Fruit fly (Drosophila melanogaster): ENCODE measurements around the gene Grl40a.

Grl40a gene

DNA sequence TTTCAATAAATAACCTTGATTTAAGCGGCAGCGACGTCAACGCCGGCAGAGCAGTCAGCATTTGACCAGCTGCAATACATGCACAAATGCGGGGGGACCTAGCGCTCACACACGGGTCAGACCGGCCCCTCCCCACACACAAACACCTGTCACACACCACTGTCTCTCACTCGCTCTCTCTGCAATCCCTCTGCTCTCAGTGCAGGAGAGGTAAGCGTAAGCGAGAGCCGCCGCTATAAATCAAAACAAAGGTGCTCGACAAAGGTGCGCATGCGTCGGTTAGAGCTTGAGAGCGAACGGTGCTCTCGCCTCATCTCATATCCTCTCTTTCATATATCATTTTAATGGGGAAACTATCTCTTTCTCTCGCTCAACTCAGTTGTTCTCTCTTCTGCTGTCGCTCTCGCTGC, 18.8 kb upstream of the Grl40a start, which contains the start of gene tio (continued):
- TF ChIP-seq Six4 (GFP tag; optimal IDR thresholded peaks at IDR 0.05): no peak
- no peak for TF ChIP-seq gce (GFP tag; IDR thresholded peaks at IDR 0.05)
- TF ChIP-seq Max (GFP tag; optimal IDR thresholded peaks at IDR 0.05): no peak
- TF ChIP-seq luna (GFP tag; optimal IDR thresholded peaks at IDR 0.05): no peak
- TF ChIP-seq Med (GFP tag): peak; percentile 83
- TF ChIP-seq CG32767 (GFP tag; IDR thresholded peaks at IDR 0.05): 0 out of 2 replicates have a peak, but pooled peaks have one; percentile 18
- peak; percentile 99 to 100 for TF ChIP-seq Trl (optimal IDR thresholded peaks at IDR 0.05)
- peak; percentile 84 for TF ChIP-seq Trl (GFP tag; optimal IDR thresholded peaks at IDR 0.05)
- TF ChIP-seq CG32532 (GFP tag; IDR thresholded peaks at IDR 0.05): peak; percentile 51; the same call in 1 of the 2 replicates
- no peak for TF ChIP-seq Kr (GFP tag; optimal IDR thresholded peaks at IDR 0.05)
- no peak for TF ChIP-seq gro (GFP tag; optimal IDR thresholded peaks at IDR 0.05)
- peak; percentile 32 for TF ChIP-seq Neu2 (GFP tag; optimal IDR thresholded peaks at IDR 0.05; ENCODE audit: borderline replicate concordance)
- TF ChIP-seq CTCF (GFP tag; optimal IDR thresholded peaks at IDR 0.05): no peak
- peak; percentile 91 for TF ChIP-seq kah (GFP tag; optimal IDR thresholded peaks at IDR 0.05)
- peak; percentile 22 for TF ChIP-seq nau (GFP tag; optimal IDR thresholded peaks at IDR 0.05)
- TF ChIP-seq slp2 (GFP tag; optimal IDR thresholded peaks at IDR 0.05): no peak
- TF ChIP-seq CG12104 (GFP tag; optimal IDR thresholded peaks at IDR 0.05): no peak
- TF ChIP-seq tx (GFP tag; optimal IDR thresholded peaks at IDR 0.05): no peak
- TF ChIP-seq Dbx (GFP tag; IDR thresholded peaks at IDR 0.05): no peak
- peak; percentile 6 for TF ChIP-seq da (GFP tag; optimal IDR thresholded peaks at IDR 0.05)
- peak; percentile 61 for TF ChIP-seq hbn (GFP tag; IDR thresholded peaks at IDR 0.05; ENCODE audit: partially characterized antibody)
- TF ChIP-seq bowl (GFP tag; IDR thresholded peaks at IDR 0.05): peak; percentile 58; the same call in 1 of the 2 replicates
- peak in 1 of 2 experiments; percentile 18 for TF ChIP-seq tll (GFP tag; optimal IDR thresholded peaks at IDR 0.05)
- no peak for TF ChIP-seq CG2712 (tag; optimal IDR thresholded peaks at IDR 0.05)
- TF ChIP-seq CG1233 (GFP tag; optimal IDR thresholded peaks at IDR 0.05): no peak
- no peak for TF ChIP-seq Blimp-1 (GFP tag; optimal IDR thresholded peaks at IDR 0.05)
- TF ChIP-seq abd-A (tag; optimal IDR thresholded peaks at IDR 0.05): peak; percentile 70
- 0 out of 2 replicates have a peak, but pooled peaks have one; percentile 23 for TF ChIP-seq Atf6 (GFP tag; IDR thresholded peaks at IDR 0.05)
- TF ChIP-seq Dfd (GFP tag; optimal IDR thresholded peaks at IDR 0.05): no peak
- TF ChIP-seq Adf1 (GFP tag; IDR thresholded peaks at IDR 0.05): peak; percentile 95
- no peak for TF ChIP-seq croc (GFP tag; conservative IDR thresholded peaks at IDR 0.05)
- peak; percentile 71; the same call in 3 of the 4 replicates for TF ChIP-seq Dll (GFP tag; IDR thresholded peaks at IDR 0.05; ENCODE audit: partially characterized antibody)
- TF ChIP-seq CG34422 (GFP tag; IDR thresholded peaks at IDR 0.05): no peak
- peak; percentile 16; the same call in 1 of the 2 replicates for TF ChIP-seq rib (GFP tag; IDR thresholded peaks at IDR 0.05)
- TF ChIP-seq Dad (GFP tag; optimal IDR thresholded peaks at IDR 0.05): no peak
- TF ChIP-seq fd102C (GFP tag; optimal IDR thresholded peaks at IDR 0.05): no peak
- TF ChIP-seq yki (optimal IDR thresholded peaks at IDR 0.05): peak; percentile 99
- TF ChIP-seq chn (GFP tag; optimal IDR thresholded peaks at IDR 0.05): peak; percentile 19
- TF ChIP-seq vvl (GFP tag; IDR thresholded peaks at IDR 0.05): peak; percentile 46
- TF ChIP-seq sens (GFP tag): peak; percentile 44
- TF ChIP-seq ewg (GFP tag; optimal IDR thresholded peaks at IDR 0.05): peak; percentile 84
- TF ChIP-seq Hey (tag; optimal IDR thresholded peaks at IDR 0.05): no peak
- TF ChIP-seq CG11456 (GFP tag; IDR thresholded peaks at IDR 0.05): 0 out of 3 replicates have a peak, but pooled peaks have one; percentile 13
- 0 out of 2 replicates have a peak, but pooled peaks have one; percentile 18 for TF ChIP-seq CG10321 (GFP tag; IDR thresholded peaks at IDR 0.05)
- peak; percentile 45; the same call in 1 of the 2 replicates for TF ChIP-seq unc-4 (GFP tag; IDR thresholded peaks at IDR 0.05; ENCODE audit: partially characterized antibody)
- TF ChIP-seq CG12155 (GFP tag; optimal IDR thresholded peaks at IDR 0.05): no peak
- peak; percentile 77 for TF ChIP-seq CG3163 (GFP tag; optimal IDR thresholded peaks at IDR 0.05)
- TF ChIP-seq pfk (GFP tag; optimal IDR thresholded peaks at IDR 0.05): peak; percentile 50
- peak; percentile 67 for TF ChIP-seq ac (GFP tag; optimal IDR thresholded peaks at IDR 0.05)
- no peak for TF ChIP-seq aop (GFP tag; IDR thresholded peaks at IDR 0.05)
- no peak for TF ChIP-seq tup (GFP tag; optimal IDR thresholded peaks at IDR 0.05)
- TF ChIP-seq pb (GFP tag; optimal IDR thresholded peaks at IDR 0.05): peak; percentile 17
- no peak for TF ChIP-seq HLH3B (GFP tag; IDR thresholded peaks at IDR 0.05)
